Worm (Caenorhabditis elegans) whole organism, L4 larva: ENCODE measurements around the gene B0464.6.

Source experiments
- F10B5.3 ChIP-seq: sonication (generic microtip); optimal IDR thresholded peaks from 2 replicates; lab custom pipeline; 2016; ENCODE audit warnings: mild to moderate bottlenecking, missing genetic modification characterization, missing compliant biosample characterization
- ZK546.5 ChIP-seq, 2 experiments: sonication (generic microtip); optimal IDR thresholded peaks; 2 replicates each; lab custom pipeline; 2017; ENCODE audit warnings: missing biosample characterization in 2 of 2, missing genetic modification characterization in 2 of 2
- aha-1 ChIP-seq: fragments of 150-350 bp; peaks from one replicate; lab custom pipeline; 2014; ENCODE audit warnings: missing biosample characterization, missing genetic modification characterization
- ama-1 ChIP-seq: fragments of 150-350 bp; optimal IDR thresholded peaks from 2 replicates; lab custom pipeline; 2014; ENCODE audit warnings: inconsistent platforms, mixed read lengths
- arid-1 ChIP-seq: fragments of 200-800 bp; sonication (Bioruptor generic); conservative IDR thresholded peaks from 2 replicates; pipeline ENCODE4 v1.3.6; 2022; ENCODE audit warnings: missing genetic modification reagents, missing genetic modification characterization, missing compliant biosample characterization
- attf-4 ChIP-seq: sonication (generic microtip); optimal IDR thresholded peaks from 3 replicates; lab custom pipeline; 2017; ENCODE audit warnings: missing biosample characterization, missing genetic modification characterization
- cey-2 ChIP-seq: sonication (generic microtip); optimal IDR thresholded peaks from 3 replicates; lab custom pipeline; 2017; ENCODE audit warnings: missing genetic modification characterization, mild to moderate bottlenecking, missing compliant biosample characterization, antibody characterized with exemption, borderline replicate concordance; ENCODE audit not compliant: insufficient read depth
- ctbp-1 ChIP-seq: fragments of 200-800 bp; sonication (Bioruptor generic); IDR thresholded peaks from 2 replicates; pipeline ENCODE4 v1.3.6; 2022; ENCODE audit warnings: missing genetic modification reagents, missing genetic modification characterization, missing compliant biosample characterization
- daf-12 ChIP-seq: fragments of 150-350 bp; optimal IDR thresholded peaks from 2 replicates; lab custom pipeline; 2014; ENCODE audit warnings: missing biosample characterization, missing genetic modification reagents, missing genetic modification characterization
- daf-16 ChIP-seq, 3 experiments: sonication (generic microtip); optimal IDR thresholded peaks; 2 replicates each; lab custom pipeline; 2016 to 2017; ENCODE audit warnings: missing genetic modification characterization in 3 of 3, missing genetic modification reagents in 3 of 3, mild to moderate bottlenecking in 2 of 3, missing compliant biosample characterization in 2 of 3, missing biosample characterization in 1 of 3, moderate library complexity in 1 of 3
- dmd-6 ChIP-seq: fragments of 200-800 bp; sonication (Bioruptor generic); IDR thresholded peaks from 2 replicates; pipeline ENCODE4 v1.3.6; 2022; ENCODE audit warnings: missing genetic modification reagents, missing genetic modification characterization, missing compliant biosample characterization
- dpl-1 ChIP-seq: fragments of 150-350 bp; optimal IDR thresholded peaks from 2 replicates; lab custom pipeline; 2014; ENCODE audit warnings: missing biosample characterization, missing genetic modification reagents, missing genetic modification characterization
- dve-1 ChIP-seq: sonication (generic microtip); optimal IDR thresholded peaks from 2 replicates; lab custom pipeline; 2017; ENCODE audit warnings: antibody characterized with exemption, mild to moderate bottlenecking, missing genetic modification characterization, missing compliant biosample characterization; ENCODE audit not compliant: insufficient read depth
- fkh-10 ChIP-seq: fragments of 150-350 bp; optimal IDR thresholded peaks from 2 replicates; lab custom pipeline; 2014; ENCODE audit warnings: missing biosample characterization, missing genetic modification reagents, missing genetic modification characterization
- hlh-11 ChIP-seq: fragments of 200-800 bp; sonication (Bioruptor generic); optimal IDR thresholded peaks from 2 replicates; lab custom pipeline; 2018; ENCODE audit warnings: mild to moderate bottlenecking, missing genetic modification characterization, missing compliant biosample characterization
- jun-1 ChIP-seq: fragments of 150-350 bp; optimal IDR thresholded peaks from 2 replicates; lab custom pipeline; 2014; ENCODE audit warnings: missing biosample characterization, missing genetic modification reagents, missing genetic modification characterization
- lin-1 ChIP-seq: fragments of 200-800 bp; sonication (Bioruptor generic); IDR thresholded peaks from 2 replicates; pipeline ENCODE4 v1.3.6; 2022; ENCODE audit warnings: missing genetic modification reagents, missing genetic modification characterization, missing compliant biosample characterization
- lin-15B ChIP-seq: fragments of 150-350 bp; sonication (generic microtip); optimal IDR thresholded peaks from 3 replicates; lab custom pipeline; 2014; ENCODE audit warnings: missing biosample characterization, missing genetic modification characterization
- lin-29 ChIP-seq: fragments of 200-800 bp; sonication (Bioruptor generic); IDR thresholded peaks from 2 replicates; pipeline ENCODE4 v1.3.6; 2022; ENCODE audit warnings: missing genetic modification reagents, missing genetic modification characterization, missing compliant biosample characterization
- lin-39 ChIP-seq: fragments of 150-350 bp; optimal IDR thresholded peaks from 2 replicates; lab custom pipeline; 2014; ENCODE audit warnings: missing biosample characterization, missing genetic modification reagents, missing genetic modification characterization
- lsy-2 ChIP-seq, 2 experiments: fragments of 150-350 bp in 1 of 2; sonication (generic microtip) in 1 of 2; optimal IDR thresholded peaks; 2 replicates each; lab custom pipeline; 2014 to 2017; ENCODE audit warnings: missing biosample characterization in 2 of 2, missing genetic modification characterization in 2 of 2
- mes-2 ChIP-seq: sonication (generic microtip); optimal IDR thresholded peaks from 2 replicates; lab custom pipeline; 2016; ENCODE audit warnings: missing genotype, mild to moderate bottlenecking, missing genetic modification characterization, missing compliant biosample characterization; ENCODE audit not compliant: poor library complexity, severe bottlenecking
- mxl-2 ChIP-seq: fragments of 200-800 bp; sonication (Bioruptor generic); conservative IDR thresholded peaks from 2 replicates; pipeline ENCODE4 v1.3.6; 2022; ENCODE audit warnings: missing genetic modification reagents, missing genetic modification characterization, missing compliant biosample characterization
- mxl-3 ChIP-seq: fragments of 200-800 bp; sonication (Bioruptor generic); optimal IDR thresholded peaks from 2 replicates; lab custom pipeline; 2018; ENCODE audit warnings: mild to moderate bottlenecking, missing genetic modification characterization, missing compliant biosample characterization
- nhr-102 ChIP-seq: sonication (generic microtip); optimal IDR thresholded peaks from 2 replicates; lab custom pipeline; 2016; ENCODE audit warnings: mild to moderate bottlenecking, missing genetic modification characterization, moderate library complexity, missing compliant biosample characterization
- nhr-11 ChIP-seq: fragments of 150-350 bp; optimal IDR thresholded peaks from 2 replicates; lab custom pipeline; 2014; ENCODE audit warnings: missing biosample characterization, missing genetic modification characterization
- nhr-111 ChIP-seq: fragments of 200-800 bp; sonication (Bioruptor generic); optimal IDR thresholded peaks from 2 replicates; lab custom pipeline; 2018; ENCODE audit warnings: mild to moderate bottlenecking, missing genetic modification characterization, missing compliant biosample characterization
- nhr-237 ChIP-seq: sonication (generic microtip); optimal IDR thresholded peaks from 2 replicates; lab custom pipeline; 2017; ENCODE audit warnings: missing biosample characterization, missing genetic modification characterization
- nhr-28 ChIP-seq: fragments of 150-350 bp; optimal IDR thresholded peaks from 2 replicates; lab custom pipeline; 2014; ENCODE audit warnings: missing biosample characterization, missing genetic modification characterization
- nhr-77 ChIP-seq: fragments of 150-350 bp; optimal IDR thresholded peaks from 2 replicates; lab custom pipeline; 2014; ENCODE audit warnings: missing biosample characterization, missing genetic modification characterization
- pqm-1 ChIP-seq: sonication (generic microtip); optimal IDR thresholded peaks from 2 replicates; lab custom pipeline; 2017; ENCODE audit warnings: missing biosample characterization, missing genetic modification characterization
- rbr-2 ChIP-seq: sonication (generic microtip); optimal IDR thresholded peaks from 2 replicates; lab custom pipeline; 2016; ENCODE audit warnings: missing genotype, missing genetic modification characterization, missing compliant biosample characterization
- sdz-12 ChIP-seq: fragments of 200-800 bp; sonication (Bioruptor generic); optimal IDR thresholded peaks from 2 replicates; lab custom pipeline; 2018; ENCODE audit warnings: mild to moderate bottlenecking, missing genetic modification characterization, missing compliant biosample characterization
- snpc-1.2 ChIP-seq: fragments of 200-800 bp; sonication (Bioruptor generic); IDR thresholded peaks from 2 replicates; pipeline ENCODE4 v1.3.6; 2022; ENCODE audit warnings: missing genetic modification reagents, missing genetic modification characterization, missing compliant biosample characterization
- spr-1 ChIP-seq: sonication (generic microtip); optimal IDR thresholded peaks from 2 replicates; lab custom pipeline; 2016; ENCODE audit warnings: mild to moderate bottlenecking, missing genetic modification characterization, missing compliant biosample characterization
- unc-62 ChIP-seq, 3 experiments: fragments of 150-350 bp in 1 of 3; sonication (generic microtip); optimal IDR thresholded peaks in 2 of 3; peaks in 1 of 3; 1 replicate in 1 of 3; 2 replicates in 2 of 3; lab custom pipeline; 2014 to 2017; ENCODE audit warnings: missing biosample characterization in 3 of 3, missing genetic modification characterization in 3 of 3, missing genetic modification reagents in 3 of 3, missing genotype in 1 of 3

Gene B0464.6

DNA sequence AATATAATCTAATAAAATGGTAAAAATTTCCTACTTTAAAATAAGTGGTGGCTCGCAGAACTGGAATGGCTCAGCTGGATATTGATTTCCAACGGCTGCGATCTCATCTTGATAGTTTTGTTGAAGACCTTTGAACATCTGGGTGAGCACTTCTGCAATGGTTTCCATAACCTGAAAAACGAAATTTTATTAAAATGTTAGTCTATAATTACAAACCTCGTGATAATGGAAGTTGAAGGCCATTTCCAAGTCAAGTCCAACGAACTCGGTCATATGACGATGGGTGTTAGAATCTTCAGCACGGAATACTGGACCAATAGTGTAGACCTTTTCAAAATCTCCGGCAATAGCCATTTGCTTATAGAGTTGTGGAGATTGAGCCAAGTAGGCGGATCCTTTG lies 24.0 kb upstream of the B0464.6 start:
- TF ChIP-seq lin-29 (GFP tag; lab: Robert Waterston, UW): no peak
- TF ChIP-seq nhr-11 (tag; lab: Kevin White, UChicago): no peak
- TF ChIP-seq lin-15B: no peak
- peak in 1 of 2 experiments; percentile 10 for TF ChIP-seq unc-62 (GFP tag; optimal IDR thresholded peaks at IDR 0.05 in 1 of 2; lab: Kevin White, UChicago)
- no peak for TF ChIP-seq unc-62 (tag; optimal IDR thresholded peaks at IDR 0.05; lab: Kevin White, UChicago)
- TF ChIP-seq aha-1 (tag; lab: Kevin White, UChicago): no peak
- no peak for TF ChIP-seq lin-1 (GFP tag; lab: Robert Waterston, UW)

DNA sequence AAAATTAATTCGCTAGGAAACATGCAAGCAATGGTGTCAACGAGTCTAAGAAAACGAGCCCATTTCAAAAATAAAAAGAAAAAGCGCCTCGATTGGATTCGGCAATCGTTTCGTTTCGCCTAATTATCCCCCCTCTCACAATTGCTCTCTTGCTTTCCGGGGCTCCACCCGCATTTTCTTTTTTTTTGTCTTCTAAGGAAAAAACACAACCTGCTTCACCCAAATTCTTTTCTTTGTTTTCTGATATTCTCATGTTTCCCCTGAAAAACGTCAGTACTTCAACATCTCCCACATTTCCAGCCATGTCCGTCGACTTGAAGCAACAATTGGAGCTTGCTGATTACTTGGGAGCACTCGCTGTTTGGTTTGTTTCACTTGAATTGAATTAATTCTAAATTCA lies 22.7 kb upstream of the B0464.6 start, which contains the start of gene nlp-36:
TSS of gene nlp-36 (plus strand) at position 301 of the 400 bp plus-strand sequence.
- no peak for TF ChIP-seq nhr-28
- no peak for TF ChIP-seq nhr-102 (tag; lab: Kevin White, UChicago)
- no peak for TF ChIP-seq daf-12 (tag; lab: Kevin White, UChicago)
- no peak for TF ChIP-seq aha-1 (tag; lab: Kevin White, UChicago)
- no peak for TF ChIP-seq lsy-2 (tag; optimal IDR thresholded peaks at IDR 0.05; lab: Kevin White, UChicago)
- no peak for TF ChIP-seq F10B5.3 (tag; lab: Kevin White, UChicago)

DNA sequence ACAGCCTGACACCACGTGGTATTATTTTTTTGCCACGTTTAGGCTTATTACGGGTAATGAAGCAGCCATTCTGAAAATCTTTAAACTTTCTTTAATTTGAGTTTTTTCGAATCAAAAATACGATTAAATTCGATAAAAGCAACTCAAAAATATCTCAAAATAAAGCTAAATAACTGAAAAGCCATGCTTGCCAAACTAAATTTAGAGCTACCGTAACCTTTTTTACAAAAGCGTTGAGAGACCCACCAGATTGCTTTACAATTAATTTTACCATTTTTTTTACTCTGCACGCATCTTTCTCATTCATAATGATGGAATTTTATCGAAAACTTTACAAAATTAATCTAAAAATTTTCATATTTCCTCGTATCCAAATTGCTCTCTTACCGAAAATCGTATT lies 22.3 kb upstream of the B0464.6 start:
- TF ChIP-seq ama-1 (lab: Kevin White, UChicago) (no peak), cey-2 (tag; lab: Kevin White, UChicago) (no peak), pqm-1 (tag; lab: Kevin White, UChicago) (no peak), ZK546.5 (tag; optimal IDR thresholded peaks at IDR 0.05; lab: Kevin White, UChicago) (no peak), mxl-2 (GFP tag; lab: Robert Waterston, UW) (no peak), jun-1 (tag; lab: Kevin White, UChicago) (no peak), dpl-1 (GFP tag; lab: Kevin White, UChicago) (no peak), lin-39 (no peak), mxl-3 (no peak), nhr-111 (GFP tag; lab: Kevin White, UChicago) (no peak), lin-1 (GFP tag; lab: Robert Waterston, UW) (no peak), rbr-2 (no peak), snpc-1.2 (GFP tag; lab: Robert Waterston, UW) (no peak), ctbp-1 (no peak), lin-29 (GFP tag; lab: Robert Waterston, UW) (no peak), mes-2 (no peak), arid-1 (no peak), fkh-10 (no peak)

DNA sequence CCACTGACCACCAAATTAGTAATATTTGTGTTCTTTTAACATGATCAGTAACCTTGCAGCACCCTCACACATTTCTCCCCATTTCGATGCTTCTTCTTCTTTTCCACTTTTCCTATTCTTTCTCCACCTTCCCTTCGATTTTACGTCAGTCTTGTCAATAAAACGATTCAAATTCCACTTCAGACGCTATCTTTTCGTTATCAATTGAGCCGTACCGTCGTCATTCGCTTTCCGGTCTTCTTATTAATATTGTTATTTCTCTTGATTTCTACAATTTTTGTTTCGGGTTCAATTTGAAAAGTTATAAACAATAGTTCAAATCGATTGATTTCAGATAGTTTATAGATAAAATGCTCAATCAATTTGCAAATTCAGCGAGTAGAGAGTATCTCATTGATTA lies 21.7 kb upstream of the B0464.6 start:
- no peak for TF ChIP-seq attf-4 (tag; lab: Kevin White, UChicago)
- peak; percentile 67 for TF ChIP-seq dve-1 (tag; lab: Kevin White, UChicago)
- TF ChIP-seq sdz-12 (GFP tag; lab: Kevin White, UChicago): no peak
- TF ChIP-seq dmd-6 (GFP tag; lab: Robert Waterston, UW): peak; percentile 53
- no peak for TF ChIP-seq spr-1 (tag; lab: Kevin White, UChicago)
- TF ChIP-seq mxl-2 (GFP tag; lab: Robert Waterston, UW): no peak
- no peak for TF ChIP-seq nhr-237 (tag; lab: Kevin White, UChicago)
- peak; percentile 54 for TF ChIP-seq nhr-77
- TF ChIP-seq pqm-1 (tag; lab: Kevin White, UChicago): peak; percentile 66
- no peak for TF ChIP-seq daf-16 (GFP tag; optimal IDR thresholded peaks at IDR 0.05; lab: Kevin White, UChicago)
- TF ChIP-seq daf-16 (tag; optimal IDR thresholded peaks at IDR 0.05; lab: Kevin White, UChicago): peak; percentile 85
- peak; percentile 53 for TF ChIP-seq nhr-28
- TF ChIP-seq hlh-11 (tag; lab: Kevin White, UChicago): peak; percentile 31
